Worm (Caenorhabditis elegans) whole organism, late embryonic: ENCODE data around the gene nbet-1.
"Not testable (repeated sequence)": the region's sequence is repeated elsewhere in the genome, so short reads cannot be mapped to it uniquely, and the experiment has no call there.

ENCODE experiments used
- C38D4.7 ChIP-seq: fragments of 200-800 bp; sonication (Bioruptor generic); optimal IDR thresholded peaks from 2 replicates; lab custom pipeline; 2018; ENCODE audit warnings: mild to moderate bottlenecking, missing genetic modification characterization, moderate library complexity, missing compliant biosample characterization
- K09A11.1 ChIP-seq: sonication (generic microtip); optimal IDR thresholded peaks from 2 replicates; lab custom pipeline; 2017; ENCODE audit warnings: antibody characterized with exemption, mild to moderate bottlenecking, missing genetic modification characterization, missing compliant biosample characterization; ENCODE audit not compliant: insufficient read depth
- ceh-19 ChIP-seq: fragments of 200-800 bp; sonication (Bioruptor generic); optimal IDR thresholded peaks from 2 replicates; lab custom pipeline; 2018; ENCODE audit warnings: mild to moderate bottlenecking, missing genetic modification characterization, missing compliant biosample characterization
- ceh-22 ChIP-seq: sonication (generic microtip); optimal IDR thresholded peaks from 2 replicates; lab custom pipeline; 2017; ENCODE audit warnings: missing biosample characterization, missing genetic modification characterization
- ceh-30 ChIP-seq: fragments of 150-350 bp; optimal IDR thresholded peaks from 2 replicates; lab custom pipeline; 2014; ENCODE audit warnings: missing biosample characterization, missing genetic modification characterization
- ceh-48 ChIP-seq: sonication (generic microtip); optimal IDR thresholded peaks from 2 replicates; lab custom pipeline; 2016; ENCODE audit warnings: missing genetic modification characterization, inconsistent platforms, missing compliant biosample characterization
- che-1 ChIP-seq: sonication (generic microtip); optimal IDR thresholded peaks from 2 replicates; lab custom pipeline; 2016; ENCODE audit warnings: mild to moderate bottlenecking, missing genetic modification characterization, missing compliant biosample characterization
- elt-2 ChIP-seq: sonication (generic microtip); optimal IDR thresholded peaks from 2 replicates; lab custom pipeline; 2016; ENCODE audit warnings: missing genetic modification reagents, missing genetic modification characterization, missing compliant biosample characterization
- eyg-1 ChIP-seq: sonication (generic microtip); optimal IDR thresholded peaks from 2 replicates; lab custom pipeline; 2016; ENCODE audit warnings: missing genotype, missing genetic modification characterization, missing compliant biosample characterization
- fkh-6 ChIP-seq: sonication (generic microtip); optimal IDR thresholded peaks from 2 replicates; lab custom pipeline; 2016; ENCODE audit warnings: missing genetic modification characterization, missing compliant biosample characterization
- hlh-30 ChIP-seq: sonication (generic microtip); optimal IDR thresholded peaks from 2 replicates; lab custom pipeline; 2017; ENCODE audit warnings: antibody characterized with exemption, missing genetic modification characterization, missing compliant biosample characterization; ENCODE audit not compliant: insufficient read depth
- hlh-6 ChIP-seq: sonication (generic microtip); optimal IDR thresholded peaks from 2 replicates; lab custom pipeline; 2016; ENCODE audit warnings: missing genotype, missing genetic modification characterization, missing compliant biosample characterization
- nhr-11 ChIP-seq: fragments of 150-350 bp; optimal IDR thresholded peaks from 2 replicates; lab custom pipeline; 2014; ENCODE audit warnings: missing biosample characterization, missing genetic modification characterization
- nhr-232 ChIP-seq: sonication (generic microtip); optimal IDR thresholded peaks from 2 replicates; lab custom pipeline; 2016; ENCODE audit warnings: missing genetic modification characterization, missing compliant biosample characterization
- pat-9 ChIP-seq: fragments of 200-800 bp; sonication (Bioruptor generic); optimal IDR thresholded peaks from 2 replicates; lab custom pipeline; 2018; ENCODE audit warnings: mild to moderate bottlenecking, missing genetic modification characterization, moderate library complexity, missing compliant biosample characterization
- pax-1 ChIP-seq: fragments of 150-350 bp; optimal IDR thresholded peaks from 2 replicates; lab custom pipeline; 2014; ENCODE audit warnings: missing biosample characterization, missing genetic modification characterization
- pqm-1 ChIP-seq: sonication (generic microtip); optimal IDR thresholded peaks from 2 replicates; lab custom pipeline; 2016; ENCODE audit warnings: missing genetic modification characterization, missing compliant biosample characterization
- ref-2 ChIP-seq: sonication (generic microtip); optimal IDR thresholded peaks from 2 replicates; lab custom pipeline; 2016; ENCODE audit warnings: missing genetic modification characterization, missing compliant biosample characterization
- sox-2 ChIP-seq: fragments of 200-800 bp; sonication (Bioruptor generic); IDR thresholded peaks from 2 replicates; pipeline ENCODE4 v1.3.6; 2022; ENCODE audit warnings: missing genetic modification reagents, missing genetic modification characterization, missing compliant biosample characterization
- tbx-2 ChIP-seq: sonication (generic microtip); optimal IDR thresholded peaks from 2 replicates; lab custom pipeline; 2016; ENCODE audit warnings: missing genetic modification characterization, missing compliant biosample characterization
- unc-3 ChIP-seq, 2 experiments: fragments of 200-800 bp in 1 of 2; sonication (Bioruptor generic) in 1 of 2; sonication (generic microtip) in 1 of 2; conservative IDR thresholded peaks in 1 of 2; optimal IDR thresholded peaks in 1 of 2; 2 replicates each; pipeline versions ENCODE4 v1.3.6 to Lab custom; 2016 to 2022; ENCODE audit warnings: missing compliant biosample characterization in 2 of 2, missing genetic modification characterization in 2 of 2, missing genetic modification reagents in 1 of 2

The nbet-1 gene

ce11 chrIV:5230530-5230929, 21.2 kb downstream of the nbet-1 start, which contains the start of gene thn-5:
TSS of gene thn-5 (plus strand) at chrIV:5230830.
- TF ChIP-seq che-1 (tag; lab: Kevin White, UChicago) (no peak), pat-9 (tag; lab: Kevin White, UChicago) (no peak), nhr-11 (tag; lab: Kevin White, UChicago) (no peak), unc-3 (GFP tag; conservative IDR thresholded peaks at IDR 0.05; lab: Robert Waterston, UW) (no peak), unc-3 (tag; optimal IDR thresholded peaks at IDR 0.05; lab: Kevin White, UChicago) (no peak), elt-2 (tag; lab: Kevin White, UChicago) (no peak), C38D4.7 (GFP tag; lab: Kevin White, UChicago) (no peak), tbx-2 (no peak), ceh-30 (no peak), ceh-19 (GFP tag; lab: Kevin White, UChicago) (no peak), ceh-48 (tag; lab: Kevin White, UChicago) (no peak)

ce11 chrIV:5254678-5255077, 45.4 kb downstream of the nbet-1 start, which contains the start of gene F36H12.10:
TSS of gene F36H12.10 (minus strand) at chrIV:5254778.
- not testable (repeated sequence) for TF ChIP-seq pax-1 (tag; lab: Kevin White, UChicago); hlh-30; nhr-232 (tag; lab: Kevin White, UChicago)

ce11 chrIV:5256731-5257130, 47.4 kb downstream of the nbet-1 start, which contains the start of gene F36H12.9:
TSS of gene F36H12.9 (plus strand) at chrIV:5257031.
- not testable (repeated sequence) for TF ChIP-seq pqm-1 (tag; lab: Kevin White, UChicago); sox-2 (GFP tag; lab: Robert Waterston, UW); ceh-22 (tag; lab: Kevin White, UChicago)

- not testable (repeated sequence) for TF ChIP-seq tbx-2; ref-2 (tag; lab: Kevin White, UChicago); hlh-6 (tag; lab: Kevin White, UChicago)
- TF ChIP-seq, all 69 proteins: peak for 0; not testable (repeated sequence) for 69
Observed at ce11 chrIV:5258385-5258784, 49.1 kb downstream of the nbet-1 start, which contains the start of gene ttbk-2.1. TSS of gene ttbk-2.1 (plus strand) at chrIV:5258685.

- TF ChIP-seq eyg-1 (tag; lab: Kevin White, UChicago); fkh-6 (tag; lab: Kevin White, UChicago); K09A11.1: not testable (repeated sequence)
Observed at ce11 chrIV:5260289-5260688, 51.0 kb downstream of the nbet-1 start, which contains the start of gene msp-19. TSS of gene msp-19 (plus strand) at chrIV:5260589.
